Fruit fly (Drosophila melanogaster): Measurements from ENCODE around the gene ergic53.

dm6 chr3L:8525691-8526421 is 8.9 kb upstream of the ergic53 start:
- no peak for TF ChIP-seq CG8478 (optimal IDR thresholded peaks at IDR 0.05)
- no peak for TF ChIP-seq CTCF (optimal IDR thresholded peaks at IDR 0.05)

Measured in S2 (cell line).